Worm (Caenorhabditis elegans) whole organism, young adult: ENCODE results near the gene C33G3.4.

ENCODE experiments used
- D2030.7 ChIP-seq: fragments of 200-800 bp; sonication (Bioruptor generic); IDR thresholded peaks from 2 replicates; pipeline ENCODE4 v1.3.6; 2022; ENCODE audit warnings: missing genetic modification reagents, missing genetic modification characterization, missing compliant biosample characterization
- Y67H2A.10 ChIP-seq: fragments of 200-800 bp; sonication (Bioruptor generic); conservative IDR thresholded peaks from 2 replicates; pipeline ENCODE4 v1.3.6; 2022; ENCODE audit warnings: missing genetic modification reagents, missing genetic modification characterization, missing compliant biosample characterization
- ama-1 ChIP-seq, 3 experiments: fragments of 150-350 bp in 1 of 3; sonication (generic microtip) in 2 of 3; optimal IDR thresholded peaks; 2 replicates each; lab custom pipeline; 2014 to 2018; ENCODE audit warnings: missing biosample characterization in 2 of 3, missing genetic modification characterization in 2 of 3, missing genetic modification reagents in 2 of 3
- egrh-3 ChIP-seq: fragments of 200-800 bp; sonication (Bioruptor generic); IDR thresholded peaks from 2 replicates; pipeline ENCODE4 v1.3.6; 2022; ENCODE audit warnings: missing genetic modification reagents, missing genetic modification characterization, missing compliant biosample characterization
- lin-26 ChIP-seq: fragments of 200-800 bp; sonication (Bioruptor generic); IDR thresholded peaks from 2 replicates; pipeline ENCODE4 v1.3.6; 2022; ENCODE audit warnings: missing genetic modification reagents, missing genetic modification characterization, missing compliant biosample characterization
- lsl-1 ChIP-seq: fragments of 200-800 bp; sonication (Bioruptor generic); optimal IDR thresholded peaks from 2 replicates; lab custom pipeline; 2018; ENCODE audit warnings: mild to moderate bottlenecking, missing genetic modification characterization, moderate library complexity, missing compliant biosample characterization
- madf-3 ChIP-seq: fragments of 200-800 bp; sonication (Bioruptor generic); IDR thresholded peaks from 2 replicates; pipeline ENCODE4 v1.3.6; 2022; ENCODE audit warnings: missing genetic modification reagents, missing genetic modification characterization, missing compliant biosample characterization
- pbrm-1 ChIP-seq: fragments of 200-800 bp; sonication (Bioruptor generic); IDR thresholded peaks from 2 replicates; pipeline ENCODE4 v1.3.6; 2022; ENCODE audit warnings: missing genetic modification reagents, missing genetic modification characterization, missing compliant biosample characterization
- pha-4 ChIP-seq: fragments of 150-350 bp; sonication (generic microtip); optimal IDR thresholded peaks from 2 replicates; lab custom pipeline; 2014; ENCODE audit warnings: missing biosample characterization, missing genetic modification reagents, missing genetic modification characterization
- repo-1 ChIP-seq: sonication (generic microtip); optimal IDR thresholded peaks from 2 replicates; lab custom pipeline; 2017; ENCODE audit warnings: mild to moderate bottlenecking, missing genetic modification characterization, missing compliant biosample characterization
- snpc-1.3 ChIP-seq: sonication (generic microtip); optimal IDR thresholded peaks from 2 replicates; lab custom pipeline; 2017; ENCODE audit warnings: missing genetic modification characterization, mild to moderate bottlenecking, missing compliant biosample characterization, antibody characterized with exemption, moderate library complexity, missing genotype, missing genetic modification reagents; ENCODE audit not compliant: insufficient read depth
- unc-62 ChIP-seq: fragments of 150-350 bp; optimal IDR thresholded peaks from 2 replicates; lab custom pipeline; 2014; ENCODE audit warnings: missing biosample characterization, missing genetic modification reagents, missing genetic modification characterization

DNA sequence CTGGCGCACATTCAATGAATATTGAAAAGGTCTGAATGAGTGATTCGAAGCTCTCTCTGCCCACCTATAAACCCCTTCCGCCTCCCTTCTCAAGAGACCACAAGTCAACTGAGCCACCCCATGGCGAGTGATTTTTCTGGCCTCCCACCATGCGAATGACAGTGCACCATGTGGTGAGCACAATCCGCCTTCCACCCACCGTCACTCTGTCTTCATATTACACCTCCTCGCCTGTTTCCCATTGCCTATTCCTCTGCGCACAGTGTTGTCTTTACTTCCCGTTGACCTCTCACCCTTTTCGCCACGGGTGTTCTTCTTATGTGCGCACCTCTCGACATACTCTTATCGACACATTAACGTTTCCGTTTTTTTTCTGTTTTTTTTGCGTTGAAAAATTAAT is 44.1 kb upstream of the C33G3.4 start:
- TF ChIP-seq madf-3 (no peak), pha-4 (no peak), unc-62 (GFP tag; lab: Kevin White, UChicago) (no peak), pbrm-1 (GFP tag; lab: Robert Waterston, UW) (no peak), egrh-3 (GFP tag; lab: Robert Waterston, UW) (no peak), D2030.7 (no peak), Y67H2A.10 (GFP tag; lab: Robert Waterston, UW) (no peak), lin-26 (GFP tag; lab: Robert Waterston, UW) (no peak), snpc-1.3 (no peak), repo-1 (no peak), ama-1 (optimal IDR thresholded peaks at IDR 0.05; lab: Kevin White, UChicago) (no peak), ama-1 (GFP tag; optimal IDR thresholded peaks at IDR 0.05; lab: Kevin White, UChicago) (no peak), lsl-1 (GFP tag; lab: Kevin White, UChicago) (no peak)
